Worm (Caenorhabditis elegans): Measurements from ENCODE around the gene fbxa-158.

ce11 chrII:1607575-1607974 is 13.5 kb downstream of the fbxa-158 start:
- TF ChIP-seq nhr-12 (tag; optimal IDR thresholded peaks at IDR 0.05) (no peak), lsy-2 (tag; optimal IDR thresholded peaks at IDR 0.05) (no peak), mep-1 (tag; optimal IDR thresholded peaks at IDR 0.05) (no peak), lin-13 (tag; optimal IDR thresholded peaks at IDR 0.05) (no peak), snpc-4 (tag; optimal IDR thresholded peaks at IDR 0.05) (no peak), unc-62 (GFP tag; optimal IDR thresholded peaks at IDR 0.05) (no peak), ces-1 (GFP tag; optimal IDR thresholded peaks at IDR 0.05) (no peak), tbx-8 (GFP tag; optimal IDR thresholded peaks at IDR 0.05) (no peak), sptf-1 (tag; optimal IDR thresholded peaks at IDR 0.05) (no peak), ceh-39 (tag; optimal IDR thresholded peaks at IDR 0.05) (no peak), zip-8 (tag; optimal IDR thresholded peaks at IDR 0.05) (no peak), elt-1 (tag; optimal IDR thresholded peaks at IDR 0.05; ENCODE audit: borderline replicate concordance, insufficient read depth) (no peak), nhr-237 (tag; optimal IDR thresholded peaks at IDR 0.05) (no peak)
